Worm (Caenorhabditis elegans) whole organism, young adult: Measurements from ENCODE around the gene K12B6.4.

Source experiments
- B0035.1 ChIP-seq: sonication (generic microtip); optimal IDR thresholded peaks from 2 replicates; lab custom pipeline; 2016; ENCODE audit warnings: missing genetic modification characterization, mild to moderate bottlenecking, missing compliant biosample characterization, missing genotype, missing genetic modification reagents
- B0261.1 ChIP-seq: sonication (generic microtip); optimal IDR thresholded peaks from 2 replicates; lab custom pipeline; 2016; ENCODE audit warnings: mild to moderate bottlenecking, missing genetic modification characterization, moderate library complexity, missing compliant biosample characterization
- C06A6.2 ChIP-seq: fragments of 200-800 bp; sonication (Bioruptor generic); conservative IDR thresholded peaks from 2 replicates; pipeline ENCODE4 v1.3.6; 2022; ENCODE audit warnings: missing genetic modification characterization, missing compliant biosample characterization
- D2030.7 ChIP-seq: fragments of 200-800 bp; sonication (Bioruptor generic); IDR thresholded peaks from 2 replicates; pipeline ENCODE4 v1.3.6; 2022; ENCODE audit warnings: missing genetic modification reagents, missing genetic modification characterization, missing compliant biosample characterization
- F23B12.7 ChIP-seq: sonication (generic microtip); optimal IDR thresholded peaks from 2 replicates; lab custom pipeline; 2017; ENCODE audit warnings: missing genetic modification characterization, mild to moderate bottlenecking, missing compliant biosample characterization, antibody characterized with exemption, moderate library complexity; ENCODE audit not compliant: insufficient read depth
- F33H1.4 ChIP-seq: fragments of 200-800 bp; sonication (Bioruptor generic); IDR thresholded peaks from 2 replicates; pipeline ENCODE4 v1.3.6; 2022; ENCODE audit warnings: missing genetic modification reagents, missing genetic modification characterization, missing compliant biosample characterization
- F39B2.1 ChIP-seq: fragments of 200-800 bp; sonication (Bioruptor generic); IDR thresholded peaks from 2 replicates; pipeline ENCODE4 v1.3.6; 2022; ENCODE audit warnings: missing genetic modification reagents, missing genetic modification characterization, missing compliant biosample characterization
- F49E8.2 ChIP-seq: sonication (generic microtip); optimal IDR thresholded peaks from 3 replicates; lab custom pipeline; 2017; ENCODE audit warnings: missing genetic modification characterization, mild to moderate bottlenecking, missing compliant biosample characterization, antibody characterized with exemption, moderate library complexity; ENCODE audit not compliant: insufficient read depth
- F55B11.4 ChIP-seq: sonication (generic microtip); optimal IDR thresholded peaks from 2 replicates; lab custom pipeline; 2016; ENCODE audit warnings: missing compliant biosample characterization, missing genetic modification characterization, borderline replicate concordance; ENCODE audit not compliant: insufficient read depth
- K11D2.4 ChIP-seq: fragments of 200-800 bp; sonication (Bioruptor generic); IDR thresholded peaks from 2 replicates; pipeline ENCODE4 v1.3.6; 2022; ENCODE audit warnings: missing genetic modification reagents, missing genetic modification characterization, missing compliant biosample characterization
- K12H6.12 ChIP-seq: fragments of 200-800 bp; sonication (Bioruptor generic); optimal IDR thresholded peaks from 2 replicates; lab custom pipeline; 2018; ENCODE audit warnings: mild to moderate bottlenecking, missing genetic modification characterization, missing compliant biosample characterization
- Y53G8AR.9 ChIP-seq: fragments of 200-800 bp; sonication (Bioruptor generic); conservative IDR thresholded peaks from 2 replicates; pipeline ENCODE4 v1.3.6; 2022; ENCODE audit warnings: missing genetic modification reagents, missing genetic modification characterization, missing compliant biosample characterization
- Y56A3A.18 ChIP-seq: fragments of 200-800 bp; sonication (Bioruptor generic); IDR thresholded peaks from 2 replicates; pipeline ENCODE4 v1.3.6; 2022; ENCODE audit warnings: missing genetic modification reagents, missing genetic modification characterization, missing compliant biosample characterization
- Y95B8A.8 ChIP-seq: fragments of 200-800 bp; sonication (Bioruptor generic); IDR thresholded peaks from 2 replicates; pipeline ENCODE4 v1.3.6; 2022; ENCODE audit warnings: missing genetic modification reagents, missing genetic modification characterization, missing compliant biosample characterization
- ama-1 ChIP-seq, 3 experiments: fragments of 150-350 bp in 1 of 3; sonication (generic microtip) in 2 of 3; optimal IDR thresholded peaks; 2 replicates each; lab custom pipeline; 2014 to 2018; ENCODE audit warnings: missing biosample characterization in 2 of 3, missing genetic modification characterization in 2 of 3, missing genetic modification reagents in 2 of 3
- aptf-2 ChIP-seq: fragments of 200-800 bp; sonication (Bioruptor generic); conservative IDR thresholded peaks from 2 replicates; pipeline ENCODE4 v1.3.6; 2022; ENCODE audit warnings: missing genetic modification reagents, missing genetic modification characterization, missing compliant biosample characterization
- cebp-1 ChIP-seq, 2 experiments: fragments of 200-800 bp in 1 of 2; sonication (Bioruptor generic) in 1 of 2; sonication (generic microtip) in 1 of 2; IDR thresholded peaks in 1 of 2; optimal IDR thresholded peaks in 1 of 2; 2 replicates each; pipeline versions ENCODE4 v1.3.6 to Lab custom; 2017 to 2022; ENCODE audit warnings: missing compliant biosample characterization in 2 of 2, missing genetic modification characterization in 2 of 2, mild to moderate bottlenecking in 1 of 2, missing genetic modification reagents in 1 of 2, moderate library complexity in 1 of 2
- cebp-2 ChIP-seq: fragments of 200-800 bp; sonication (Bioruptor generic); IDR thresholded peaks from 2 replicates; pipeline ENCODE4 v1.3.6; 2022; ENCODE audit warnings: missing genetic modification characterization, missing compliant biosample characterization
- ceh-40 ChIP-seq: fragments of 200-800 bp; sonication (Bioruptor generic); IDR thresholded peaks from 2 replicates; pipeline ENCODE4 v1.3.6; 2022; ENCODE audit warnings: missing genetic modification characterization, missing compliant biosample characterization
- ceh-91 ChIP-seq: fragments of 200-800 bp; sonication (Bioruptor generic); IDR thresholded peaks from 2 replicates; pipeline ENCODE4 v1.3.6; 2022; ENCODE audit warnings: missing genetic modification reagents, missing genetic modification characterization, missing compliant biosample characterization
- chd-7 ChIP-seq: sonication (generic microtip); optimal IDR thresholded peaks from 2 replicates; lab custom pipeline; 2016; ENCODE audit warnings: mild to moderate bottlenecking, missing genetic modification characterization, moderate library complexity, missing compliant biosample characterization
- die-1 ChIP-seq: sonication (generic microtip); optimal IDR thresholded peaks from 2 replicates; lab custom pipeline; 2016; ENCODE audit warnings: missing genotype, mild to moderate bottlenecking, missing genetic modification characterization, missing compliant biosample characterization
- gei-17 ChIP-seq: fragments of 200-800 bp; sonication (Bioruptor generic); optimal IDR thresholded peaks from 2 replicates; lab custom pipeline; 2018; ENCODE audit warnings: mild to moderate bottlenecking, missing genetic modification characterization, missing compliant biosample characterization
- him-1 ChIP-seq: sonication (generic microtip); optimal IDR thresholded peaks from 2 replicates; lab custom pipeline; 2016; ENCODE audit warnings: missing genotype, missing genetic modification reagents, missing genetic modification characterization, missing compliant biosample characterization
- lsl-1 ChIP-seq: fragments of 200-800 bp; sonication (Bioruptor generic); optimal IDR thresholded peaks from 2 replicates; lab custom pipeline; 2018; ENCODE audit warnings: mild to moderate bottlenecking, missing genetic modification characterization, moderate library complexity, missing compliant biosample characterization
- lsy-27 ChIP-seq: sonication (generic microtip); optimal IDR thresholded peaks from 2 replicates; lab custom pipeline; 2017; ENCODE audit warnings: missing genetic modification characterization, mild to moderate bottlenecking, missing compliant biosample characterization, antibody characterized with exemption, missing genotype, borderline replicate concordance; ENCODE audit not compliant: insufficient read depth
- madf-6 ChIP-seq: fragments of 200-800 bp; sonication (Bioruptor generic); IDR thresholded peaks from 2 replicates; pipeline ENCODE4 v1.3.6; 2022; ENCODE audit warnings: missing genetic modification reagents, missing genetic modification characterization, missing compliant biosample characterization
- nfya-1 ChIP-seq: sonication (generic microtip); optimal IDR thresholded peaks from 2 replicates; lab custom pipeline; 2017; ENCODE audit warnings: antibody characterized with exemption, missing compliant biosample characterization, missing genetic modification characterization, borderline replicate concordance; ENCODE audit not compliant: insufficient read depth
- nhr-120 ChIP-seq: fragments of 200-800 bp; sonication (Bioruptor generic); IDR thresholded peaks from 2 replicates; pipeline ENCODE4 v1.3.6; 2022; ENCODE audit warnings: missing genetic modification characterization, missing compliant biosample characterization
- nhr-27 ChIP-seq: fragments of 200-800 bp; sonication (Bioruptor generic); optimal IDR thresholded peaks from 2 replicates; lab custom pipeline; 2018; ENCODE audit warnings: mild to moderate bottlenecking, missing genetic modification characterization, moderate library complexity, missing compliant biosample characterization
- nhr-80 ChIP-seq: sonication (generic microtip); optimal IDR thresholded peaks from 2 replicates; lab custom pipeline; 2016; ENCODE audit warnings: missing genetic modification characterization, missing compliant biosample characterization
- pha-4 ChIP-seq: fragments of 150-350 bp; sonication (generic microtip); optimal IDR thresholded peaks from 2 replicates; lab custom pipeline; 2014; ENCODE audit warnings: missing biosample characterization, missing genetic modification reagents, missing genetic modification characterization
- rcor-1 ChIP-seq: fragments of 200-800 bp; sonication (Bioruptor generic); IDR thresholded peaks from 2 replicates; pipeline ENCODE4 v1.3.6; 2022; ENCODE audit warnings: missing genetic modification reagents, missing genetic modification characterization, missing compliant biosample characterization
- sea-2 ChIP-seq: fragments of 200-800 bp; sonication (Bioruptor generic); IDR thresholded peaks from 2 replicates; pipeline ENCODE4 v1.3.6; 2022; ENCODE audit warnings: missing genetic modification characterization, missing compliant biosample characterization
- snpc-1.3 ChIP-seq: sonication (generic microtip); optimal IDR thresholded peaks from 2 replicates; lab custom pipeline; 2017; ENCODE audit warnings: missing genetic modification characterization, mild to moderate bottlenecking, missing compliant biosample characterization, antibody characterized with exemption, moderate library complexity, missing genotype, missing genetic modification reagents; ENCODE audit not compliant: insufficient read depth
- snpc-3.4 ChIP-seq: sonication (generic microtip); optimal IDR thresholded peaks from 2 replicates; lab custom pipeline; 2017; ENCODE audit warnings: missing genetic modification characterization, mild to moderate bottlenecking, missing compliant biosample characterization, antibody characterized with exemption, moderate library complexity, missing genotype, missing genetic modification reagents
- somi-1 ChIP-seq: fragments of 200-800 bp; sonication (Bioruptor generic); optimal IDR thresholded peaks from 2 replicates; lab custom pipeline; 2018; ENCODE audit warnings: mild to moderate bottlenecking, missing genetic modification characterization, missing compliant biosample characterization
- unc-62 ChIP-seq: fragments of 150-350 bp; optimal IDR thresholded peaks from 2 replicates; lab custom pipeline; 2014; ENCODE audit warnings: missing biosample characterization, missing genetic modification reagents, missing genetic modification characterization
- xnd-1 ChIP-seq: sonication (generic microtip); optimal IDR thresholded peaks from 2 replicates; lab custom pipeline; 2016; ENCODE audit warnings: missing genotype, missing genetic modification reagents, missing genetic modification characterization, missing compliant biosample characterization
- ztf-22 ChIP-seq: fragments of 200-800 bp; sonication (Bioruptor generic); optimal IDR thresholded peaks from 2 replicates; lab custom pipeline; 2018; ENCODE audit warnings: mild to moderate bottlenecking, missing genetic modification characterization, moderate library complexity, missing compliant biosample characterization
- ztf-28 ChIP-seq: fragments of 200-800 bp; sonication (Bioruptor generic); IDR thresholded peaks from 2 replicates; pipeline ENCODE4 v1.3.6; 2022; ENCODE audit warnings: missing genetic modification reagents, missing genetic modification characterization, missing compliant biosample characterization
- ztf-3 ChIP-seq: fragments of 200-800 bp; sonication (Bioruptor generic); optimal IDR thresholded peaks from 2 replicates; lab custom pipeline; 2018; ENCODE audit warnings: mild to moderate bottlenecking, missing genetic modification characterization, missing compliant biosample characterization

K12B6.4 gene

ce11 chrV:6270097-6270496 is 11.0 kb downstream of the K12B6.4 start:
- TF ChIP-seq ztf-3 (GFP tag; lab: Kevin White, UChicago) (no peak), C06A6.2 (no peak), D2030.7 (no peak), ztf-28 (GFP tag; lab: Robert Waterston, UW) (no peak), unc-62 (GFP tag; lab: Kevin White, UChicago) (no peak), ceh-40 (GFP tag; lab: Robert Waterston, UW) (no peak), F39B2.1 (no peak), B0261.1 (no peak), Y56A3A.18 (GFP tag; lab: Robert Waterston, UW) (no peak), ama-1 (optimal IDR thresholded peaks at IDR 0.05; lab: Kevin White, UChicago) (no peak), ama-1 (GFP tag; optimal IDR thresholded peaks at IDR 0.05; lab: Kevin White, UChicago) (no peak), nfya-1 (tag; lab: Kevin White, UChicago) (no peak), snpc-3.4 (no peak), lsy-27 (tag; lab: Kevin White, UChicago) (no peak), nhr-27 (tag; lab: Kevin White, UChicago) (no peak)
- TF ChIP-seq, all 124 proteins: peak for 0

ce11 chrV:6268961-6269360 is 12.1 kb downstream of the K12B6.4 start:
- no peak for TF ChIP-seq Y53G8AR.9 (GFP tag; lab: Robert Waterston, UW)
- TF ChIP-seq nhr-80 = peak; percentile 20
- no peak for TF ChIP-seq him-1 (tag; lab: Kevin White, UChicago)
- TF ChIP-seq, all 124 proteins: peak for 1

ce11 chrV:6268526-6268925 is 12.5 kb downstream of the K12B6.4 start:
- TF ChIP-seq gei-17 (GFP tag; lab: Kevin White, UChicago) = no peak
- no peak for TF ChIP-seq cebp-1 (GFP tag; IDR thresholded peaks at IDR 0.05; lab: Robert Waterston, UW)
- TF ChIP-seq cebp-1 (tag; optimal IDR thresholded peaks at IDR 0.05; lab: Kevin White, UChicago) = peak; percentile 41

- no peak for TF ChIP-seq cebp-2 (GFP tag; lab: Robert Waterston, UW)
- TF ChIP-seq F23B12.7 = no peak
- no peak for TF ChIP-seq snpc-1.3 (tag; lab: Kevin White, UChicago)
- no peak for TF ChIP-seq F55B11.4 (tag; lab: Kevin White, UChicago)
- peak; percentile 91 for TF ChIP-seq madf-6 (GFP tag; lab: Robert Waterston, UW)
- no peak for TF ChIP-seq ztf-22 (GFP tag; lab: Kevin White, UChicago)
- no peak for TF ChIP-seq rcor-1
- TF ChIP-seq K12H6.12 = no peak
- TF ChIP-seq K11D2.4 (GFP tag; lab: Robert Waterston, UW) = no peak
- no peak for TF ChIP-seq die-1 (tag; lab: Kevin White, UChicago)
- no peak for TF ChIP-seq sea-2 (GFP tag; lab: Robert Waterston, UW)
- no peak for TF ChIP-seq chd-7 (tag; lab: Kevin White, UChicago)
- no peak for TF ChIP-seq aptf-2
- 0 out of 2 replicates have a peak, but pooled peaks have one; percentile 31 for TF ChIP-seq ceh-91 (GFP tag; lab: Robert Waterston, UW)
- TF ChIP-seq ztf-28 (GFP tag; lab: Robert Waterston, UW) = no peak
- TF ChIP-seq pha-4 (tag; lab: Kevin White, UChicago) = no peak
- TF ChIP-seq F49E8.2 (tag; lab: Kevin White, UChicago) = peak; percentile 26
- no peak for TF ChIP-seq lsy-27 (tag; lab: Kevin White, UChicago)
- peak; percentile 87 for TF ChIP-seq F33H1.4 (GFP tag; lab: Robert Waterston, UW)
- peak; percentile 89 for TF ChIP-seq xnd-1 (tag; lab: Kevin White, UChicago)
- no peak for TF ChIP-seq gei-17 (GFP tag; lab: Kevin White, UChicago)
- TF ChIP-seq B0035.1 = no peak
- TF ChIP-seq Y95B8A.8 (GFP tag; lab: Robert Waterston, UW) = no peak
- TF ChIP-seq unc-62 (GFP tag; lab: Kevin White, UChicago) = no peak
- no peak for TF ChIP-seq somi-1 (GFP tag; lab: Kevin White, UChicago)
- TF ChIP-seq lsl-1 (GFP tag; lab: Kevin White, UChicago) = peak; percentile 91
- TF ChIP-seq nhr-120 (GFP tag; lab: Robert Waterston, UW) = no peak
Measured at ce11 chrV:6267978-6268377, 13.1 kb downstream of the K12B6.4 start.
